Fruit fly (Drosophila melanogaster): ENCODE data around the gene alphaTub85E.

alphaTub85E gene

dm6 chr3R:9762955-9763931 lies 30.2 kb upstream of the alphaTub85E start, which contains the start of the genes Snap24 and CG8478:
Snap24 (minus strand) TSS chr3R:9763150.
CG8478 (plus strand) TSS chr3R:9763650.
- no peak for TF ChIP-seq Meics (GFP tag; optimal IDR thresholded peaks at IDR 0.05)
- peak; percentile 61 for TF ChIP-seq pzg (GFP tag; optimal IDR thresholded peaks at IDR 0.05)
- no peak for TF ChIP-seq az2 (GFP tag; optimal IDR thresholded peaks at IDR 0.05)
- TF ChIP-seq CG16813 (GFP tag; IDR thresholded peaks at IDR 0.05; ENCODE audit: partially characterized antibody), result peak; percentile 81
- TF ChIP-seq CG3163 (GFP tag; optimal IDR thresholded peaks at IDR 0.05), result no peak
- TF ChIP-seq Sox102F (GFP tag; optimal IDR thresholded peaks at IDR 0.05), result no peak
- TF ChIP-seq ato (GFP tag; IDR thresholded peaks at IDR 0.05; ENCODE audit: partially characterized antibody), result peak; percentile 80
- TF ChIP-seq tap (tag; optimal IDR thresholded peaks at IDR 0.05), result no peak
- TF ChIP-seq gem (tag; optimal IDR thresholded peaks at IDR 0.05), result no peak
- TF ChIP-seq MBD-R2 (GFP tag; IDR thresholded peaks at IDR 0.05), result peak; percentile 59
- TF ChIP-seq CG14014 (GFP tag; IDR thresholded peaks at IDR 0.05), result no peak
- TF ChIP-seq Lim3 (GFP tag; IDR thresholded peaks at IDR 0.05), result no peak
- TF ChIP-seq PHDP (tag; optimal IDR thresholded peaks at IDR 0.05), result no peak
- no peak for TF ChIP-seq CG10209 (GFP tag; optimal IDR thresholded peaks at IDR 0.05)
- TF ChIP-seq sqz (GFP tag; optimal IDR thresholded peaks at IDR 0.05), result no peak
- no peak for TF ChIP-seq B-H2 (GFP tag; optimal IDR thresholded peaks at IDR 0.05)
- TF ChIP-seq fd102C (GFP tag; optimal IDR thresholded peaks at IDR 0.05), result no peak
- no peak for TF ChIP-seq CG3407 (GFP tag; optimal IDR thresholded peaks at IDR 0.05)
- no peak for TF ChIP-seq CG2889 (GFP tag; IDR thresholded peaks at IDR 0.05)
- TF ChIP-seq CG17829 (tag; optimal IDR thresholded peaks at IDR 0.05), result no peak
- TF ChIP-seq Neu2 (GFP tag; optimal IDR thresholded peaks at IDR 0.05; ENCODE audit: borderline replicate concordance), result no peak
- TF ChIP-seq CG8944 (GFP tag; optimal IDR thresholded peaks at IDR 0.05), result no peak
- TF ChIP-seq shn (GFP tag; optimal IDR thresholded peaks at IDR 0.05), result no peak
- TF ChIP-seq CG15073 (GFP tag; optimal IDR thresholded peaks at IDR 0.05), result no peak
- no peak for TF ChIP-seq CG3847 (GFP tag; IDR thresholded peaks at IDR 0.05)
- no peak for TF ChIP-seq gsb-n (tag; optimal IDR thresholded peaks at IDR 0.05)
- no peak for TF ChIP-seq al (GFP tag; IDR thresholded peaks at IDR 0.05)
- no peak for TF ChIP-seq CG6854 (GFP tag; optimal IDR thresholded peaks at IDR 0.05)
- no peak for TF ChIP-seq CG17385 (GFP tag; optimal IDR thresholded peaks at IDR 0.05)
- no peak for TF ChIP-seq Hmr (GFP tag; optimal IDR thresholded peaks at IDR 0.05)
- no peak for TF ChIP-seq pnt (GFP tag; optimal IDR thresholded peaks at IDR 0.05)
- TF ChIP-seq CG4404 (GFP tag; IDR thresholded peaks at IDR 0.05), result no peak
- TF ChIP-seq abd-A (tag; optimal IDR thresholded peaks at IDR 0.05), result no peak
- TF ChIP-seq Scr (GFP tag; IDR thresholded peaks at IDR 0.05; ENCODE audit: partially characterized antibody), result peak; percentile 79
- peak; percentile 66; the same call in 2 of the 3 replicates for TF ChIP-seq zen2 (GFP tag; IDR thresholded peaks at IDR 0.05; ENCODE audit: partially characterized antibody)
- peak; percentile 17 for TF ChIP-seq CG1603 (tag; optimal IDR thresholded peaks at IDR 0.05)
- no peak for TF ChIP-seq luna (GFP tag; optimal IDR thresholded peaks at IDR 0.05)
- TF ChIP-seq CG15601 (tag; optimal IDR thresholded peaks at IDR 0.05), result no peak
- no peak for TF ChIP-seq CG10979 (tag; optimal IDR thresholded peaks at IDR 0.05)
- TF ChIP-seq CG18476 (GFP tag; optimal IDR thresholded peaks at IDR 0.05), result no peak
- TF ChIP-seq CG4328 (GFP tag; optimal IDR thresholded peaks at IDR 0.05), result no peak
- TF ChIP-seq z (GFP tag; IDR thresholded peaks at IDR 0.05), result no peak
- no peak for TF ChIP-seq Hr39 (optimal IDR thresholded peaks at IDR 0.05)
- no peak for TF ChIP-seq HLHmδ (GFP tag; optimal IDR thresholded peaks at IDR 0.05)
- no peak for TF ChIP-seq NC2β (GFP tag; optimal IDR thresholded peaks at IDR 0.05)
- TF ChIP-seq bbx (GFP tag; IDR thresholded peaks at IDR 0.05; ENCODE audit: partially characterized antibody), result peak; percentile 82
- TF ChIP-seq CG14441 (GFP tag; IDR thresholded peaks at IDR 0.05), result no peak
- peak; percentile 12; the same call in 1 of the 2 replicates for TF ChIP-seq slbo (GFP tag; IDR thresholded peaks at IDR 0.05)
- no peak for TF ChIP-seq H15 (GFP tag; IDR thresholded peaks at IDR 0.05)

All from whole organism, embryonic.